Worm (Caenorhabditis elegans) whole organism, late embryonic: ENCODE results near the gene B0507.1.

ENCODE experiments used
- C38D4.7 ChIP-seq: fragments of 200-800 bp; sonication (Bioruptor generic); optimal IDR thresholded peaks from 2 replicates; lab custom pipeline; 2018; ENCODE audit warnings: mild to moderate bottlenecking, missing genetic modification characterization, moderate library complexity, missing compliant biosample characterization
- F13H6.1 ChIP-seq: sonication (generic microtip); optimal IDR thresholded peaks from 2 replicates; lab custom pipeline; 2016; ENCODE audit warnings: missing genetic modification characterization, missing compliant biosample characterization
- K02D7.2 ChIP-seq: sonication (generic microtip); optimal IDR thresholded peaks from 2 replicates; lab custom pipeline; 2017; ENCODE audit warnings: mild to moderate bottlenecking, missing genetic modification characterization, missing compliant biosample characterization
- K09A11.1 ChIP-seq: sonication (generic microtip); optimal IDR thresholded peaks from 2 replicates; lab custom pipeline; 2017; ENCODE audit warnings: antibody characterized with exemption, mild to moderate bottlenecking, missing genetic modification characterization, missing compliant biosample characterization; ENCODE audit not compliant: insufficient read depth
- Y22D7AL.16 ChIP-seq: sonication (generic microtip); optimal IDR thresholded peaks from 2 replicates; lab custom pipeline; 2016; ENCODE audit warnings: missing genetic modification characterization, missing compliant biosample characterization
- ahr-1 ChIP-seq: sonication (generic microtip); optimal IDR thresholded peaks from 2 replicates; lab custom pipeline; 2016; ENCODE audit warnings: missing genetic modification characterization, missing compliant biosample characterization
- ceh-14 ChIP-seq: sonication (generic microtip); optimal IDR thresholded peaks from 2 replicates; lab custom pipeline; 2016; ENCODE audit warnings: missing genotype, missing genetic modification characterization, missing compliant biosample characterization
- ceh-18 ChIP-seq: sonication (generic microtip); optimal IDR thresholded peaks from 2 replicates; lab custom pipeline; 2016; ENCODE audit warnings: missing genetic modification characterization, missing compliant biosample characterization
- ceh-19 ChIP-seq: fragments of 200-800 bp; sonication (Bioruptor generic); optimal IDR thresholded peaks from 2 replicates; lab custom pipeline; 2018; ENCODE audit warnings: mild to moderate bottlenecking, missing genetic modification characterization, missing compliant biosample characterization
- ceh-2 ChIP-seq: sonication (generic microtip); optimal IDR thresholded peaks from 2 replicates; lab custom pipeline; 2016; ENCODE audit warnings: missing genotype, missing genetic modification characterization, missing compliant biosample characterization
- ceh-22 ChIP-seq: sonication (generic microtip); optimal IDR thresholded peaks from 2 replicates; lab custom pipeline; 2017; ENCODE audit warnings: missing biosample characterization, missing genetic modification characterization
- ceh-24 ChIP-seq: sonication (generic microtip); optimal IDR thresholded peaks from 2 replicates; lab custom pipeline; 2016; ENCODE audit warnings: mild to moderate bottlenecking, missing genetic modification characterization, missing compliant biosample characterization
- ceh-30 ChIP-seq: fragments of 150-350 bp; optimal IDR thresholded peaks from 2 replicates; lab custom pipeline; 2014; ENCODE audit warnings: missing biosample characterization, missing genetic modification characterization
- ceh-45 ChIP-seq: fragments of 200-800 bp; sonication (Bioruptor generic); IDR thresholded peaks from 2 replicates; pipeline ENCODE4 v1.3.6; 2022; ENCODE audit warnings: missing genetic modification reagents, missing genetic modification characterization, missing compliant biosample characterization
- ceh-6 ChIP-seq: fragments of 200-800 bp; sonication (Bioruptor generic); optimal IDR thresholded peaks from 2 replicates; lab custom pipeline; 2018; ENCODE audit warnings: mild to moderate bottlenecking, missing genetic modification characterization, missing compliant biosample characterization
- ceh-9 ChIP-seq: sonication (generic microtip); optimal IDR thresholded peaks from 2 replicates; lab custom pipeline; 2016; ENCODE audit warnings: mild to moderate bottlenecking, missing genetic modification characterization, inconsistent platforms, missing compliant biosample characterization
- che-1 ChIP-seq: sonication (generic microtip); optimal IDR thresholded peaks from 2 replicates; lab custom pipeline; 2016; ENCODE audit warnings: mild to moderate bottlenecking, missing genetic modification characterization, missing compliant biosample characterization
- dmd-4 ChIP-seq: sonication (generic microtip); optimal IDR thresholded peaks from 2 replicates; lab custom pipeline; 2016; ENCODE audit warnings: borderline replicate concordance, missing genetic modification characterization, missing compliant biosample characterization
- elt-2 ChIP-seq: sonication (generic microtip); optimal IDR thresholded peaks from 2 replicates; lab custom pipeline; 2016; ENCODE audit warnings: missing genetic modification reagents, missing genetic modification characterization, missing compliant biosample characterization
- elt-4 ChIP-seq: sonication (generic microtip); optimal IDR thresholded peaks from 2 replicates; lab custom pipeline; 2016; ENCODE audit warnings: missing genetic modification characterization, missing compliant biosample characterization
- ets-4 ChIP-seq: sonication (generic microtip); optimal IDR thresholded peaks from 2 replicates; lab custom pipeline; 2016; ENCODE audit warnings: missing genetic modification characterization, missing compliant biosample characterization
- eyg-1 ChIP-seq: sonication (generic microtip); optimal IDR thresholded peaks from 2 replicates; lab custom pipeline; 2016; ENCODE audit warnings: missing genotype, missing genetic modification characterization, missing compliant biosample characterization
- gmeb-2 ChIP-seq: sonication (generic microtip); optimal IDR thresholded peaks from 2 replicates; lab custom pipeline; 2016; ENCODE audit warnings: missing genetic modification characterization, inconsistent platforms, missing compliant biosample characterization
- hlh-15 ChIP-seq: sonication (generic microtip); optimal IDR thresholded peaks from 2 replicates; lab custom pipeline; 2016; ENCODE audit warnings: missing genetic modification characterization, missing compliant biosample characterization
- hlh-30 ChIP-seq: sonication (generic microtip); optimal IDR thresholded peaks from 2 replicates; lab custom pipeline; 2017; ENCODE audit warnings: antibody characterized with exemption, missing genetic modification characterization, missing compliant biosample characterization; ENCODE audit not compliant: insufficient read depth
- hlh-8 ChIP-seq: sonication (generic microtip); optimal IDR thresholded peaks from 2 replicates; lab custom pipeline; 2016; ENCODE audit warnings: missing genotype, missing genetic modification characterization, missing compliant biosample characterization
- lin-11 ChIP-seq: fragments of 200-800 bp; sonication (Bioruptor generic); optimal IDR thresholded peaks from 2 replicates; lab custom pipeline; 2018; ENCODE audit warnings: mild to moderate bottlenecking, missing genetic modification characterization, missing compliant biosample characterization
- madf-2 ChIP-seq: sonication (generic microtip); optimal IDR thresholded peaks from 2 replicates; lab custom pipeline; 2017; ENCODE audit warnings: missing genetic modification characterization, missing compliant biosample characterization
- npax-4 ChIP-seq: sonication (generic microtip); optimal IDR thresholded peaks from 2 replicates; lab custom pipeline; 2016; ENCODE audit warnings: missing genetic modification characterization, missing compliant biosample characterization
- odd-2 ChIP-seq: sonication (generic microtip); optimal IDR thresholded peaks from 2 replicates; lab custom pipeline; 2017; ENCODE audit warnings: antibody characterized with exemption, mild to moderate bottlenecking, missing genetic modification characterization, missing compliant biosample characterization
- pag-3 ChIP-seq: sonication (generic microtip); optimal IDR thresholded peaks from 2 replicates; lab custom pipeline; 2016; ENCODE audit warnings: missing compliant biosample characterization, missing genetic modification characterization, borderline replicate concordance
- pat-9 ChIP-seq: fragments of 200-800 bp; sonication (Bioruptor generic); optimal IDR thresholded peaks from 2 replicates; lab custom pipeline; 2018; ENCODE audit warnings: mild to moderate bottlenecking, missing genetic modification characterization, moderate library complexity, missing compliant biosample characterization
- pax-1 ChIP-seq: fragments of 150-350 bp; optimal IDR thresholded peaks from 2 replicates; lab custom pipeline; 2014; ENCODE audit warnings: missing biosample characterization, missing genetic modification characterization
- pha-2 ChIP-seq: sonication (generic microtip); optimal IDR thresholded peaks from 2 replicates; lab custom pipeline; 2017; ENCODE audit warnings: mild to moderate bottlenecking, missing genetic modification characterization, missing compliant biosample characterization
- ref-2 ChIP-seq: sonication (generic microtip); optimal IDR thresholded peaks from 2 replicates; lab custom pipeline; 2016; ENCODE audit warnings: missing genetic modification characterization, missing compliant biosample characterization
- rnt-1 ChIP-seq: sonication (generic microtip); optimal IDR thresholded peaks from 2 replicates; lab custom pipeline; 2016; ENCODE audit warnings: missing genetic modification characterization, missing compliant biosample characterization
- sox-4 ChIP-seq: sonication (generic microtip); optimal IDR thresholded peaks from 2 replicates; lab custom pipeline; 2017; ENCODE audit warnings: mild to moderate bottlenecking, missing genetic modification characterization, inconsistent platforms, missing compliant biosample characterization
- syd-9 ChIP-seq: sonication (generic microtip); optimal IDR thresholded peaks from 2 replicates; lab custom pipeline; 2016; ENCODE audit warnings: mild to moderate bottlenecking, missing genetic modification characterization, moderate library complexity, missing compliant biosample characterization
- tbx-2 ChIP-seq: sonication (generic microtip); optimal IDR thresholded peaks from 2 replicates; lab custom pipeline; 2016; ENCODE audit warnings: missing genetic modification characterization, missing compliant biosample characterization
- tbx-7 ChIP-seq: sonication (generic microtip); optimal IDR thresholded peaks from 2 replicates; lab custom pipeline; 2016; ENCODE audit warnings: missing genotype, missing genetic modification characterization, missing compliant biosample characterization
- ttx-3 ChIP-seq: sonication (generic microtip); optimal IDR thresholded peaks from 2 replicates; lab custom pipeline; 2016; ENCODE audit warnings: missing genetic modification reagents, missing genetic modification characterization, missing compliant biosample characterization
- unc-3 ChIP-seq, 2 experiments: fragments of 200-800 bp in 1 of 2; sonication (Bioruptor generic) in 1 of 2; sonication (generic microtip) in 1 of 2; conservative IDR thresholded peaks in 1 of 2; optimal IDR thresholded peaks in 1 of 2; 2 replicates each; pipeline versions ENCODE4 v1.3.6 to Lab custom; 2016 to 2022; ENCODE audit warnings: missing compliant biosample characterization in 2 of 2, missing genetic modification characterization in 2 of 2, missing genetic modification reagents in 1 of 2
- unc-42 ChIP-seq: sonication (generic microtip); optimal IDR thresholded peaks from 2 replicates; lab custom pipeline; 2016; ENCODE audit warnings: missing genotype, missing genetic modification characterization, missing compliant biosample characterization
- zip-5 ChIP-seq: sonication (generic microtip); optimal IDR thresholded peaks from 2 replicates; lab custom pipeline; 2016; ENCODE audit warnings: missing genetic modification characterization, missing compliant biosample characterization
- ztf-16 ChIP-seq: sonication (generic microtip); optimal IDR thresholded peaks from 2 replicates; lab custom pipeline; 2017; ENCODE audit warnings: missing genetic modification characterization, missing compliant biosample characterization

Gene B0507.1

ce11 chrV:8785526-8785925 lies 9.2 kb downstream of the B0507.1 start (continued):
- TF ChIP-seq pax-1 (tag; lab: Kevin White, UChicago) (no peak), ceh-18 (tag; lab: Kevin White, UChicago) (peak; percentile 71), pag-3 (tag; lab: Kevin White, UChicago) (no peak), ceh-24 (tag; lab: Kevin White, UChicago) (no peak), ztf-16 (tag; lab: Kevin White, UChicago) (peak; percentile 53), elt-2 (tag; lab: Kevin White, UChicago) (peak; percentile 37), ets-4 (tag; lab: Kevin White, UChicago) (no peak), ceh-9 (tag; lab: Kevin White, UChicago) (no peak), pha-2 (tag; lab: Kevin White, UChicago) (no peak), eyg-1 (tag; lab: Kevin White, UChicago) (no peak), unc-3 (GFP tag; conservative IDR thresholded peaks at IDR 0.05; lab: Robert Waterston, UW) (no peak), unc-3 (tag; optimal IDR thresholded peaks at IDR 0.05; lab: Kevin White, UChicago) (no peak), pat-9 (tag; lab: Kevin White, UChicago) (no peak), C38D4.7 (GFP tag; lab: Kevin White, UChicago) (peak; percentile 32), madf-2 (tag; lab: Kevin White, UChicago) (no peak), ceh-30 (tag; lab: Kevin White, UChicago) (peak; percentile 14), hlh-30 (tag; lab: Kevin White, UChicago) (no peak), ceh-2 (tag; lab: Kevin White, UChicago) (peak; percentile 53), sox-4 (no peak), dmd-4 (no peak), gmeb-2 (tag; lab: Kevin White, UChicago) (no peak), lin-11 (tag; lab: Kevin White, UChicago) (peak; percentile 30), tbx-2 (tag; lab: Kevin White, UChicago) (peak; percentile 88), syd-9 (tag; lab: Kevin White, UChicago) (peak; percentile 83), ceh-22 (tag; lab: Kevin White, UChicago) (no peak), hlh-8 (tag; lab: Kevin White, UChicago) (peak; percentile 18), zip-5 (tag; lab: Kevin White, UChicago) (no peak), ceh-45 (GFP tag; lab: Robert Waterston, UW) (no peak), ceh-19 (GFP tag; lab: Kevin White, UChicago) (no peak), ahr-1 (tag; lab: Kevin White, UChicago) (no peak), npax-4 (tag; lab: Kevin White, UChicago) (no peak), K09A11.1 (tag; lab: Kevin White, UChicago) (no peak), K02D7.2 (tag; lab: Kevin White, UChicago) (no peak), rnt-1 (peak; percentile 90), hlh-15 (tag; lab: Kevin White, UChicago) (no peak), ceh-6 (GFP tag; lab: Kevin White, UChicago) (peak; percentile 50), ttx-3 (tag; lab: Kevin White, UChicago) (no peak), F13H6.1 (tag; lab: Kevin White, UChicago) (peak; percentile 11), odd-2 (tag; lab: Kevin White, UChicago) (no peak), ref-2 (tag; lab: Kevin White, UChicago) (peak; percentile 71), elt-4 (tag; lab: Kevin White, UChicago) (no peak), Y22D7AL.16 (no peak), tbx-7 (tag; lab: Kevin White, UChicago) (no peak), che-1 (tag; lab: Kevin White, UChicago) (peak; percentile 44), ceh-14 (tag; lab: Kevin White, UChicago) (peak; percentile 27), unc-42 (no peak)
